Fruit fly (Drosophila melanogaster) whole organism, embryonic: ENCODE data around the gene Blos4.
A peak's percentile ranks its signal among the peaks of the same experiment; 100 is the strongest.

Experiments
- B-H1 ChIP-seq: fragments of 200-800 bp; sonication (Bioruptor generic); IDR thresholded peaks from 3 replicates; pipeline ENCODE4 v1.3.6; 2022; ENCODE audit warnings: missing biosample characterization, missing genetic modification characterization
- Blimp-1 ChIP-seq: fragments of 200-800 bp; sonication (Bioruptor generic); optimal IDR thresholded peaks from 3 replicates; lab custom pipeline; 2018; ENCODE audit warnings: missing biosample characterization, missing genetic modification characterization, mild to moderate bottlenecking, moderate library complexity, missing genetic modification reagents
- CG11093 ChIP-seq: fragments of 200-800 bp; sonication (Bioruptor generic); IDR thresholded peaks from 3 replicates; pipeline ENCODE4 v1.3.6; 2022; ENCODE audit warnings: missing biosample characterization, missing genetic modification characterization
- CG11398 ChIP-seq: fragments of 200-800 bp; sonication (Bioruptor generic); optimal IDR thresholded peaks from 2 replicates; lab custom pipeline; 2016; ENCODE audit warnings: missing biosample characterization, missing genetic modification characterization
- CG12391 ChIP-seq: fragments of 200-800 bp; sonication (Bioruptor generic); optimal IDR thresholded peaks from 3 replicates; lab custom pipeline; 2018; ENCODE audit warnings: missing biosample characterization, mild to moderate bottlenecking, missing genetic modification characterization, moderate library complexity
- CG14441 ChIP-seq: fragments of 200-800 bp; sonication (Bioruptor generic); IDR thresholded peaks from 2 replicates; pipeline ENCODE4 v1.3.6; 2022; ENCODE audit warnings: missing biosample characterization, missing genetic modification characterization
- CG1529 ChIP-seq: fragments of 200-800 bp; sonication (Bioruptor generic); optimal IDR thresholded peaks from 3 replicates; lab custom pipeline; 2018; ENCODE audit warnings: missing biosample characterization, missing genetic modification characterization
- CG15696 ChIP-seq: fragments of 200-800 bp; sonication (Bioruptor generic); optimal IDR thresholded peaks from 2 replicates; lab custom pipeline; 2019; ENCODE audit warnings: missing biosample characterization, mild to moderate bottlenecking, missing genetic modification characterization, moderate library complexity
- CG1602 ChIP-seq: fragments of 200-800 bp; sonication (Bioruptor generic); optimal IDR thresholded peaks from 3 replicates; lab custom pipeline; 2016; ENCODE audit warnings: missing biosample characterization, missing genetic modification characterization
- CG1647 ChIP-seq: fragments of 200-800 bp; sonication (Bioruptor generic); optimal IDR thresholded peaks from 3 replicates; lab custom pipeline; 2016; ENCODE audit warnings: missing biosample characterization, missing genetic modification characterization
- CG17361 ChIP-seq: fragments of 200-800 bp; sonication (Bioruptor generic); IDR thresholded peaks from 3 replicates; pipeline ENCODE4 v1.3.6; 2022; ENCODE audit warnings: missing biosample characterization, missing genetic modification characterization
- CG31388 ChIP-seq: fragments of 200-800 bp; sonication (Bioruptor generic); optimal IDR thresholded peaks from 2 replicates; lab custom pipeline; 2016; ENCODE audit warnings: missing biosample characterization, missing genetic modification characterization
- CG3281 ChIP-seq: fragments of 200-800 bp; sonication (Bioruptor generic); optimal IDR thresholded peaks from 3 replicates; lab custom pipeline; 2017; ENCODE audit warnings: missing biosample characterization, mild to moderate bottlenecking, missing genetic modification characterization
- CG34224 ChIP-seq: fragments of 200-800 bp; sonication (Bioruptor generic); IDR thresholded peaks from 3 replicates; pipeline ENCODE4 v1.3.6; 2022; ENCODE audit warnings: missing biosample characterization, missing genetic modification characterization; ENCODE audit not compliant: partially characterized antibody
- CG34376 ChIP-seq: fragments of 200-800 bp; sonication (Bioruptor generic); optimal IDR thresholded peaks from 2 replicates; lab custom pipeline; 2018; ENCODE audit warnings: missing biosample characterization, mild to moderate bottlenecking, missing genetic modification characterization
- CG3726 ChIP-seq: fragments of 200-800 bp; sonication (Bioruptor generic); IDR thresholded peaks from 3 replicates; pipeline ENCODE4, ENCODE4 v1.3.6; 2022; ENCODE audit warnings: missing biosample characterization, missing genetic modification characterization
- CG4282 ChIP-seq: fragments of 200-800 bp; sonication (Bioruptor generic); optimal IDR thresholded peaks from 2 replicates; lab custom pipeline; 2016; ENCODE audit warnings: missing biosample characterization, missing genetic modification characterization
- CG43689 ChIP-seq: fragments of 200-800 bp; sonication (Bioruptor generic); IDR thresholded peaks from 2 replicates; pipeline ENCODE4 v1.3.6; 2022; ENCODE audit warnings: missing biosample characterization, missing genetic modification characterization
- CG6854 ChIP-seq: fragments of 200-800 bp; sonication (Bioruptor generic); optimal IDR thresholded peaks from 3 replicates; lab custom pipeline; 2017; ENCODE audit warnings: missing biosample characterization, mild to moderate bottlenecking, missing genetic modification characterization
- CG7357 ChIP-seq: fragments of 200-800 bp; sonication (Bioruptor generic); IDR thresholded peaks from 3 replicates; pipeline ENCODE4 v1.3.6; 2022; ENCODE audit warnings: missing biosample characterization, missing genetic modification characterization
- CG9932 ChIP-seq: fragments of 200-800 bp; sonication (Bioruptor generic); IDR thresholded peaks from 2 replicates; pipeline ENCODE4 v1.3.6; 2022; ENCODE audit warnings: missing biosample characterization, missing genetic modification characterization
- D ChIP-seq, 2 experiments: fragments of 200-800 bp in 1 of 2; fragments of >200 bp in 1 of 2; sonication (Bioruptor generic) in 1 of 2; optimal IDR thresholded peaks; 2 replicates in 1 of 2; 3 replicates in 1 of 2; lab custom pipeline; 2017; ENCODE audit warnings: mild to moderate bottlenecking in 1 of 2, missing biosample characterization in 1 of 2, missing genetic modification characterization in 1 of 2, missing genetic modification reagents in 1 of 2
- Dad ChIP-seq: fragments of 200-800 bp; sonication (Bioruptor generic); optimal IDR thresholded peaks from 3 replicates; lab custom pipeline; 2016; ENCODE audit warnings: missing biosample characterization, missing genetic modification characterization
- Eip74EF ChIP-seq, 2 experiments: fragments of 200-800 bp in 1 of 2; fragments of >200 bp in 1 of 2; sonication (Bioruptor generic) in 1 of 2; optimal IDR thresholded peaks; 2 replicates each; lab custom pipeline; 2017 to 2019; ENCODE audit warnings: missing biosample characterization in 2 of 2, missing genetic modification characterization in 2 of 2, mild to moderate bottlenecking in 1 of 2, moderate library complexity in 1 of 2
- GATAe ChIP-seq: fragments of 200-800 bp; sonication (Bioruptor generic); conservative IDR thresholded peaks from 2 replicates; pipeline ENCODE4 v1.3.6; 2022; ENCODE audit warnings: missing biosample characterization, missing genetic modification characterization
- H15 ChIP-seq: fragments of 200-800 bp; sonication (Bioruptor generic); IDR thresholded peaks from 3 replicates; pipeline ENCODE4 v1.3.6; 2022; ENCODE audit warnings: missing biosample characterization, missing genetic modification characterization
- Lhr ChIP-seq: fragments of 200-800 bp; sonication (Bioruptor generic); optimal IDR thresholded peaks from 3 replicates; lab custom pipeline; 2017; ENCODE audit warnings: mild to moderate bottlenecking, missing biosample characterization, missing genetic modification reagents, missing genetic modification characterization
- Mrtf ChIP-seq: fragments of 200-800 bp; sonication (Bioruptor generic); IDR thresholded peaks from 3 replicates; pipeline ENCODE4 v1.3.6; 2022; ENCODE audit warnings: missing biosample characterization, missing genetic modification characterization
- Nf-YC ChIP-seq: fragments of 200-800 bp; optimal IDR thresholded peaks from 3 replicates; lab custom pipeline; 2019; ENCODE audit warnings: missing biosample characterization, mild to moderate bottlenecking, missing genetic modification characterization, moderate library complexity
- Optix ChIP-seq: fragments of 200-800 bp; sonication (Bioruptor generic); IDR thresholded peaks from 3 replicates; pipeline ENCODE4 v1.3.6; 2022; ENCODE audit warnings: missing biosample characterization, missing genetic modification characterization
- Rx ChIP-seq: fragments of 200-800 bp; sonication (Bioruptor generic); IDR thresholded peaks from 2 replicates; pipeline ENCODE4 v1.3.6; 2022; ENCODE audit warnings: missing biosample characterization, missing genetic modification characterization
- aop ChIP-seq: fragments of 200-800 bp; sonication (Bioruptor generic); IDR thresholded peaks from 2 replicates; pipeline ENCODE4 v1.3.6; 2022; ENCODE audit warnings: missing biosample characterization, missing genetic modification characterization
- ap ChIP-seq: fragments of 200-800 bp; sonication (Bioruptor generic); IDR thresholded peaks from 2 replicates; pipeline ENCODE4 v1.3.6; 2022; ENCODE audit warnings: missing biosample characterization, missing genetic modification characterization
- ara ChIP-seq: fragments of 200-800 bp; sonication (Bioruptor generic); IDR thresholded peaks from 2 replicates; pipeline ENCODE4 v1.3.6; 2022; ENCODE audit warnings: missing biosample characterization, missing genetic modification characterization
- bsh ChIP-seq, 2 experiments: fragments of 200-800 bp; sonication (Bioruptor generic); optimal IDR thresholded peaks; 2 replicates each; lab custom pipeline; 2017 to 2018; ENCODE audit warnings: mild to moderate bottlenecking in 2 of 2, missing biosample characterization in 2 of 2, missing genetic modification characterization in 2 of 2, moderate library complexity in 1 of 2
- chm ChIP-seq: fragments of 200-800 bp; sonication (Bioruptor generic); IDR thresholded peaks from 2 replicates; pipeline ENCODE4 v1.3.6; 2022; ENCODE audit warnings: missing biosample characterization, missing genetic modification characterization
- danr ChIP-seq: fragments of 200-800 bp; sonication (Bioruptor generic); IDR thresholded peaks from 2 replicates; pipeline ENCODE4 v1.3.6; 2022; ENCODE audit warnings: missing biosample characterization, missing genetic modification characterization
- fru ChIP-seq: fragments of >200 bp; optimal IDR thresholded peaks from 2 replicates; lab custom pipeline; 2017
- grau ChIP-seq: fragments of 200-800 bp; optimal IDR thresholded peaks from 3 replicates; lab custom pipeline; 2019; ENCODE audit warnings: missing biosample characterization, mild to moderate bottlenecking, missing genetic modification characterization, moderate library complexity
- hbn ChIP-seq: fragments of 200-800 bp; sonication (Bioruptor generic); IDR thresholded peaks from 2 replicates; pipeline ENCODE4 v1.3.6; 2022; ENCODE audit warnings: missing biosample characterization, missing genetic modification characterization; ENCODE audit not compliant: partially characterized antibody
- jing ChIP-seq: fragments of 200-800 bp; sonication (Bioruptor generic); optimal IDR thresholded peaks from 2 replicates; lab custom pipeline; 2018; ENCODE audit warnings: missing biosample characterization, mild to moderate bottlenecking, missing genetic modification characterization
- mirr ChIP-seq: fragments of 200-800 bp; sonication (Bioruptor generic); optimal IDR thresholded peaks from 3 replicates; lab custom pipeline; 2018; ENCODE audit warnings: missing biosample characterization, mild to moderate bottlenecking, missing genetic modification characterization
- pita ChIP-seq: fragments of 200-800 bp; sonication (Bioruptor generic); optimal IDR thresholded peaks from 2 replicates; lab custom pipeline; 2017; ENCODE audit warnings: missing biosample characterization, mild to moderate bottlenecking, missing genetic modification characterization
- ro ChIP-seq: fragments of 200-800 bp; sonication (Bioruptor generic); IDR thresholded peaks from 2 replicates; pipeline ENCODE4 v1.3.6; 2022; ENCODE audit warnings: missing biosample characterization, missing genetic modification characterization
- sisA ChIP-seq: fragments of 200-800 bp; sonication (Bioruptor generic); IDR thresholded peaks from 2 replicates; pipeline ENCODE4 v1.3.6; 2022; ENCODE audit warnings: missing biosample characterization, missing genetic modification characterization
- slbo ChIP-seq: fragments of 200-800 bp; sonication (Bioruptor generic); IDR thresholded peaks from 2 replicates; pipeline ENCODE4 v1.3.6; 2022; ENCODE audit warnings: missing biosample characterization, missing genetic modification characterization
- sna ChIP-seq: fragments of 200-800 bp; sonication (Bioruptor generic); IDR thresholded peaks from 2 replicates; pipeline ENCODE4 v1.3.6; 2022; ENCODE audit warnings: missing biosample characterization, missing genetic modification characterization; ENCODE audit not compliant: partially characterized antibody
- sug ChIP-seq: fragments of 200-800 bp; optimal IDR thresholded peaks from 2 replicates; lab custom pipeline; 2019; ENCODE audit warnings: missing biosample characterization, mild to moderate bottlenecking, missing genetic modification characterization, moderate library complexity
- trem ChIP-seq: fragments of 200-800 bp; optimal IDR thresholded peaks from 3 replicates; lab custom pipeline; 2019; ENCODE audit warnings: missing biosample characterization, mild to moderate bottlenecking, missing genetic modification characterization, moderate library complexity
- wek ChIP-seq: fragments of 200-800 bp; sonication (Bioruptor generic); optimal IDR thresholded peaks from 3 replicates; lab custom pipeline; 2018; ENCODE audit warnings: missing biosample characterization, mild to moderate bottlenecking, missing genetic modification characterization, moderate library complexity
- wor ChIP-seq: fragments of 200-800 bp; sonication (Bioruptor generic); IDR thresholded peaks from 2 replicates; pipeline ENCODE4 v1.3.6; 2022; ENCODE audit warnings: missing biosample characterization, missing genetic modification characterization
- zfh1 ChIP-seq: fragments of 200-800 bp; sonication (Bioruptor generic); IDR thresholded peaks from 3 replicates; pipeline ENCODE4 v1.3.6; 2022; ENCODE audit warnings: missing biosample characterization, missing genetic modification characterization

The Blos4 gene

dm6 chr3L:10858569-10858968, 20.3 kb upstream of the Blos4 start (continued):
- peak; percentile 48 for TF ChIP-seq CG1529
- TF ChIP-seq danr = no peak
- TF ChIP-seq CG17361 (GFP tag; lab: Robert Waterston, UW) = no peak
- TF ChIP-seq B-H1 (GFP tag; lab: Robert Waterston, UW) = no peak
- TF ChIP-seq sug = no peak
- no peak for TF ChIP-seq Optix (GFP tag; lab: Robert Waterston, UW)
- peak; percentile 50 for TF ChIP-seq CG11398 (GFP tag; lab: Kevin White, UChicago)
- TF ChIP-seq CG43689 (GFP tag; lab: Robert Waterston, UW) = no peak
- no peak for TF ChIP-seq GATAe (GFP tag; lab: Robert Waterston, UW)
- peak in 1 of 2 experiments; percentile 34 for TF ChIP-seq bsh (GFP tag; optimal IDR thresholded peaks at IDR 0.05; lab: Kevin White, UChicago)
- TF ChIP-seq sisA (GFP tag; lab: Robert Waterston, UW) = no peak
- no peak; the same call in 1 of the 2 replicates for TF ChIP-seq ara (GFP tag; lab: Robert Waterston, UW)
- TF ChIP-seq ro (GFP tag; lab: Robert Waterston, UW) = no peak
- peak; percentile 65 for TF ChIP-seq CG15696
- no peak for TF ChIP-seq CG3281 (GFP tag; lab: Kevin White, UChicago)
- no peak for TF ChIP-seq D (optimal IDR thresholded peaks at IDR 0.05; lab: Kevin White, UChicago)
- no peak for TF ChIP-seq D (GFP tag; optimal IDR thresholded peaks at IDR 0.05; lab: Kevin White, UChicago)
- no peak for TF ChIP-seq pita (GFP tag; lab: Kevin White, UChicago)
- TF ChIP-seq ap (GFP tag; lab: Robert Waterston, UW) = no peak
- TF ChIP-seq slbo (GFP tag; lab: Robert Waterston, UW) = no peak
- no peak for TF ChIP-seq sna (GFP tag; lab: Robert Waterston, UW)
- no peak for TF ChIP-seq CG11093
- no peak for TF ChIP-seq wek (GFP tag; lab: Kevin White, UChicago)
- TF ChIP-seq CG34376 (GFP tag; lab: Kevin White, UChicago) = no peak
- no peak for TF ChIP-seq CG31388 (GFP tag; lab: Kevin White, UChicago)
- TF ChIP-seq H15 (GFP tag; lab: Robert Waterston, UW) = no peak
- TF ChIP-seq Blimp-1 (GFP tag; lab: Kevin White, UChicago) = peak; percentile 5
- peak; percentile 74 for TF ChIP-seq chm (GFP tag; lab: Robert Waterston, UW)
- TF ChIP-seq CG6854 = no peak
- TF ChIP-seq CG14441 = no peak
- no peak for TF ChIP-seq jing
- no peak for TF ChIP-seq CG9932 (GFP tag; lab: Robert Waterston, UW)
- no peak for TF ChIP-seq mirr (GFP tag; lab: Kevin White, UChicago)
- TF ChIP-seq fru = no peak
- TF ChIP-seq CG34224 (GFP tag; lab: Robert Waterston, UW) = no peak
- no peak for TF ChIP-seq CG12391
- TF ChIP-seq CG4282 (GFP tag; lab: Kevin White, UChicago) = no peak
- peak; percentile 31 for TF ChIP-seq Dad (GFP tag; lab: Kevin White, UChicago)
- TF ChIP-seq CG1647 (GFP tag; lab: Kevin White, UChicago) = no peak
- no peak for TF ChIP-seq hbn (GFP tag; lab: Robert Waterston, UW)
- no peak for TF ChIP-seq wor (GFP tag; lab: Robert Waterston, UW)
- no peak for TF ChIP-seq CG3726 (GFP tag; lab: Robert Waterston, UW)
- TF ChIP-seq trem (tag; lab: Kevin White, UChicago) = peak; percentile 28
- no peak for TF ChIP-seq Eip74EF (GFP tag; optimal IDR thresholded peaks at IDR 0.05; lab: Kevin White, UChicago)
- TF ChIP-seq grau = no peak
- TF ChIP-seq Nf-YC (tag; lab: Kevin White, UChicago) = no peak
- TF ChIP-seq CG1602 (GFP tag; lab: Kevin White, UChicago) = peak; percentile 15
- TF ChIP-seq aop = no peak
- TF ChIP-seq Lhr (GFP tag; lab: Kevin White, UChicago) = no peak
- 0 out of 3 replicates have a peak, but pooled peaks have one; percentile 41 for TF ChIP-seq zfh1 (GFP tag; lab: Robert Waterston, UW)
- no peak for TF ChIP-seq CG7357 (GFP tag; lab: Robert Waterston, UW)
- no peak for TF ChIP-seq Rx (GFP tag; lab: Robert Waterston, UW)
- TF ChIP-seq Mrtf = no peak
